Fruit fly (Drosophila melanogaster): ENCODE measurements around the gene CG32069.

The CG32069 gene

DNA sequence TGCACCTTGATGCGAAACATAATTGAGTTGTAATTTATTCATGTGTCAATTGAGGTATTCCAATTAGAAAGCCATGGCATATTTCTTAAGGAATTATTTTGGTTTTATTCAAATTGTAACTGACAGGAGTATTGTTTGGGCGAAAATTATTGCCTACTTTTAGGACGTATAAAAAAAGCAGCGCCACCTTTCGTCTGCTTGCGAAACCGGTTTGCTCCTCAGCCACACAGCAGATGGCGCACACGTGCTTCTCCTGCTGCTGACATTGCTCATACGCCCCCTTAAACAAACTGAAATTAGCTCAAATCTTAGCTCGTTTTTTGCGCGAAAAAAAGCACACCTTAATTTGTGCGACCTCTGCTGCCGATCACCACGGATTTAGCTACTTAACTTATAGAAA, 14.5 kb downstream of the CG32069 start (continued):
- TF ChIP-seq CG14860 (GFP tag; IDR thresholded peaks at IDR 0.05; ENCODE audit: partially characterized antibody) (no peak), Sry-β (GFP tag; optimal IDR thresholded peaks at IDR 0.05) (no peak), CG11247 (GFP tag; IDR thresholded peaks at IDR 0.05) (peak; percentile 90), grau (tag; optimal IDR thresholded peaks at IDR 0.05) (peak; percentile 70), CG34422 (GFP tag; IDR thresholded peaks at IDR 0.05) (peak; percentile 79; the same call in 2 of the 3 replicates), Eip74EF (GFP tag; optimal IDR thresholded peaks at IDR 0.05) (no peak), Lpt (GFP tag; optimal IDR thresholded peaks at IDR 0.05) (no peak), exex (tag; optimal IDR thresholded peaks at IDR 0.05) (no peak), CG14965 (GFP tag; optimal IDR thresholded peaks at IDR 0.05; ENCODE audit: borderline replicate concordance) (peak; percentile 90), usp (GFP tag; optimal IDR thresholded peaks at IDR 0.05) (no peak), Nf-YB (GFP tag; optimal IDR thresholded peaks at IDR 0.05) (no peak), CG9797 (GFP tag; optimal IDR thresholded peaks at IDR 0.05) (no peak), Camta (GFP tag; optimal IDR thresholded peaks at IDR 0.05) (peak; percentile 76), CG13624 (GFP tag; optimal IDR thresholded peaks at IDR 0.05) (peak; percentile 69), fu2 (GFP tag; optimal IDR thresholded peaks at IDR 0.05) (peak; percentile 45), Opbp (GFP tag; IDR thresholded peaks at IDR 0.05; ENCODE audit: partially characterized antibody) (peak; percentile 54; the same call in 1 of the 3 replicates), Hr39 (optimal IDR thresholded peaks at IDR 0.05) (no peak), so (GFP tag; IDR thresholded peaks at IDR 0.05) (0 out of 3 replicates have a peak, but pooled peaks have one; percentile 42), CG11456 (GFP tag; IDR thresholded peaks at IDR 0.05) (peak; percentile 96), CG1792 (GFP tag; optimal IDR thresholded peaks at IDR 0.05) (no peak), Sin3A (optimal IDR thresholded peaks at IDR 0.05) (no peak), CG10321 (GFP tag; IDR thresholded peaks at IDR 0.05) (no peak), Antp (GFP tag; optimal IDR thresholded peaks at IDR 0.05) (peak; percentile 81), stc (GFP tag; IDR thresholded peaks at IDR 0.05) (peak; percentile 60), crp (GFP tag; optimal IDR thresholded peaks at IDR 0.05) (peak in 1 of 2 experiments; percentile 14), Blimp-1 (GFP tag; optimal IDR thresholded peaks at IDR 0.05) (peak; percentile 31), CG12942 (GFP tag; optimal IDR thresholded peaks at IDR 0.05) (peak; percentile 57), ssp (GFP tag; IDR thresholded peaks at IDR 0.05) (peak; percentile 73), Dip2 (GFP tag; IDR thresholded peaks at IDR 0.05) (no peak), trem (tag; optimal IDR thresholded peaks at IDR 0.05) (peak; percentile 33), D19A (tag; optimal IDR thresholded peaks at IDR 0.05) (peak; percentile 42), CG7987 (GFP tag; optimal IDR thresholded peaks at IDR 0.05) (peak; percentile 85), br (optimal IDR thresholded peaks at IDR 0.05) (no peak), YL-1 (GFP tag; optimal IDR thresholded peaks at IDR 0.05) (peak; percentile 12), CG9727 (GFP tag; optimal IDR thresholded peaks at IDR 0.05) (peak; percentile 68), run (tag; optimal IDR thresholded peaks at IDR 0.05) (no peak), repo (GFP tag; optimal IDR thresholded peaks at IDR 0.05) (peak; percentile 66), pita (GFP tag; optimal IDR thresholded peaks at IDR 0.05) (peak; percentile 26), CG17328 (GFP tag; IDR thresholded peaks at IDR 0.05) (peak; percentile 75), CG15601 (tag; optimal IDR thresholded peaks at IDR 0.05) (peak; percentile 39), Sox100B (GFP tag; optimal IDR thresholded peaks at IDR 0.05) (peak; percentile 17), nerfin-1 (tag; optimal IDR thresholded peaks at IDR 0.05) (peak; percentile 43), CG30020 (tag; optimal IDR thresholded peaks at IDR 0.05) (no peak), Asciz (GFP tag; optimal IDR thresholded peaks at IDR 0.05) (peak; percentile 51), hth (optimal IDR thresholded peaks at IDR 0.05) (no peak), CG15073 (GFP tag; optimal IDR thresholded peaks at IDR 0.05) (no peak), Ets97D (GFP tag; optimal IDR thresholded peaks at IDR 0.05) (peak; percentile 36), CG15479 (GFP tag; optimal IDR thresholded peaks at IDR 0.05) (no peak), pros (GFP tag; optimal IDR thresholded peaks at IDR 0.05) (no peak), H2.0 (GFP tag; IDR thresholded peaks at IDR 0.05) (peak; percentile 67), Bdp1 (GFP tag; optimal IDR thresholded peaks at IDR 0.05) (peak; percentile 70), CG17186 (GFP tag; optimal IDR thresholded peaks at IDR 0.05) (no peak)
